Worm (Caenorhabditis elegans): ENCODE measurements around the gene rpl-2.

- no peak for TF ChIP-seq elt-2 (tag; optimal IDR thresholded peaks at IDR 0.05)
- no peak for TF ChIP-seq fkh-10 (GFP tag; optimal IDR thresholded peaks at IDR 0.05)
- no peak for TF ChIP-seq alr-1 (tag; optimal IDR thresholded peaks at IDR 0.05; ENCODE audit: borderline replicate concordance)
- TF ChIP-seq fos-1 (tag; optimal IDR thresholded peaks at IDR 0.05): no peak
- no peak for TF ChIP-seq pag-3 (tag; optimal IDR thresholded peaks at IDR 0.05; ENCODE audit: borderline replicate concordance, insufficient read depth)
- no peak for TF ChIP-seq mdl-1 (tag; optimal IDR thresholded peaks at IDR 0.05)
- no peak for TF ChIP-seq hlh-4 (tag; optimal IDR thresholded peaks at IDR 0.05)
- no peak for TF ChIP-seq ztf-11 (tag; optimal IDR thresholded peaks at IDR 0.05)
- no peak for TF ChIP-seq pqm-1 (tag; optimal IDR thresholded peaks at IDR 0.05)
Observed at ce11 chrV:20476514-20476913, 3.0 kb upstream of the rpl-2 start.
